Fruit fly (Drosophila melanogaster) whole organism, pupa: Measurements from ENCODE around the gene Scp2.

Experiments used
- CG13204 ChIP-seq: fragments of 200-800 bp; sonication (Bioruptor generic); optimal IDR thresholded peaks from 2 replicates; lab custom pipeline; 2018; ENCODE audit warnings: missing biosample characterization, mild to moderate bottlenecking, missing genetic modification characterization, moderate library complexity
- CG15710 ChIP-seq: fragments of 200-800 bp; sonication (Bioruptor generic); optimal IDR thresholded peaks from 2 replicates; lab custom pipeline; 2018; ENCODE audit warnings: missing biosample characterization, mild to moderate bottlenecking, missing genetic modification characterization, moderate library complexity
- CG17806 ChIP-seq: fragments of 200-800 bp; sonication (Bioruptor generic); optimal IDR thresholded peaks from 2 replicates; lab custom pipeline; 2018; ENCODE audit warnings: missing biosample characterization, mild to moderate bottlenecking, missing genetic modification characterization, moderate library complexity
- CG4496 ChIP-seq: fragments of 200-800 bp; sonication (Bioruptor generic); IDR thresholded peaks from 3 replicates; pipeline ENCODE4 v1.3.6; 2022; ENCODE audit warnings: missing biosample characterization, missing genetic modification characterization
- CG8159 ChIP-seq: fragments of 200-800 bp; sonication (Bioruptor generic); optimal IDR thresholded peaks from 3 replicates; lab custom pipeline; 2018; ENCODE audit warnings: missing biosample characterization, mild to moderate bottlenecking, missing genetic modification characterization, moderate library complexity
- CG9948 ChIP-seq: fragments of 200-800 bp; sonication (Bioruptor generic); optimal IDR thresholded peaks from 2 replicates; lab custom pipeline; 2018; ENCODE audit warnings: missing biosample characterization, mild to moderate bottlenecking, missing genetic modification characterization, moderate library complexity
- EcR ChIP-seq: fragments of 200-800 bp; sonication (Bioruptor generic); optimal IDR thresholded peaks from 3 replicates; lab custom pipeline; 2019; ENCODE audit warnings: missing biosample characterization, missing genetic modification characterization, mild to moderate bottlenecking, moderate library complexity, missing genetic modification reagents
- Pif1A ChIP-seq: fragments of 200-800 bp; sonication (Bioruptor generic); optimal IDR thresholded peaks from 3 replicates; lab custom pipeline; 2016; ENCODE audit warnings: missing biosample characterization, missing genetic modification characterization
- Pif1B ChIP-seq: fragments of 200-800 bp; sonication (Bioruptor generic); optimal IDR thresholded peaks from 3 replicates; lab custom pipeline; 2016; ENCODE audit warnings: missing biosample characterization, missing genetic modification characterization
- Snoo ChIP-seq: fragments of 200-800 bp; sonication (Bioruptor generic); optimal IDR thresholded peaks from 3 replicates; lab custom pipeline; 2017; ENCODE audit warnings: missing biosample characterization, mild to moderate bottlenecking, missing genetic modification characterization, inconsistent platforms
- rn ChIP-seq: fragments of 200-800 bp; sonication (Bioruptor generic); IDR thresholded peaks from 2 replicates; pipeline ENCODE4 v1.3.6; 2022; ENCODE audit warnings: missing biosample characterization, missing genetic modification characterization

DNA sequence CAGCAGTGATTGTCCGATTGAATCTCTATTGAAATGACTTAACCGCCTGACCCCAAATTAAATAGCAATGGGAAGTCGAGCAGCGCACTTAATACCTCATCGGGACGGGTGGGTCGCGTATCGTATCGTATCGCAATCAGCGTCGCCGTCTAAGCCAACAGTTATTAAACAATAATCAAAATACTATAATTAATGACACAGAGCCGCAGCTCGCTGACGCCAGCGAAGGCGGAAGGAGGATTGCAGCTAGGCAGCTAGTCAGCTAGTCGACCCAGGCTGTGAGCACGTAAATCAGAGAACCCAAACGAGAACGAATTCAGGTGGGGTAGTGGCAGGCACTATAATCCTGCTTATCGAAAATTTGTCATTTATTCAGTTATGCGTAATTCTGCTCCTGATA is 25.5 kb upstream of the Scp2 start, which contains the start of gene NPF:
- TF ChIP-seq CG9948 (tag; lab: Kevin White, UChicago), result no peak
- TF ChIP-seq CG4496 (GFP tag; lab: Robert Waterston, UW), result no peak
- no peak for TF ChIP-seq CG17806 (tag; lab: Kevin White, UChicago)
- no peak for TF ChIP-seq Pif1A (GFP tag; lab: Kevin White, UChicago)
- no peak for TF ChIP-seq EcR (GFP tag; lab: Kevin White, UChicago)
- TF ChIP-seq rn (GFP tag; lab: Robert Waterston, UW), result no peak
- no peak for TF ChIP-seq CG15710 (tag; lab: Kevin White, UChicago)
- TF ChIP-seq Snoo (tag; lab: Kevin White, UChicago), result no peak
- no peak for TF ChIP-seq Pif1B (GFP tag; lab: Kevin White, UChicago)
- TF ChIP-seq CG8159 (tag; lab: Kevin White, UChicago), result no peak
- no peak for TF ChIP-seq CG13204
